Worm (Caenorhabditis elegans) whole organism, L3 larva: ENCODE results near the gene cyp-43A1.
A peak's percentile ranks its signal among the peaks of the same experiment; 100 is the strongest.

Experiments used
- R02D3.7 ChIP-seq: fragments of 150-350 bp; optimal IDR thresholded peaks from 2 replicates; lab custom pipeline; 2014; ENCODE audit warnings: missing biosample characterization, missing genetic modification characterization
- aly-2 ChIP-seq: fragments of 150-350 bp; optimal IDR thresholded peaks from 2 replicates; lab custom pipeline; 2014; ENCODE audit warnings: missing biosample characterization, missing genetic modification characterization
- ceh-82 ChIP-seq: fragments of 150-350 bp; optimal IDR thresholded peaks from 2 replicates; lab custom pipeline; 2014; ENCODE audit warnings: missing biosample characterization, missing genetic modification characterization
- ceh-9 ChIP-seq: sonication (generic microtip); optimal IDR thresholded peaks from 2 replicates; lab custom pipeline; 2018; ENCODE audit warnings: missing biosample characterization, missing genetic modification characterization
- daf-12 ChIP-seq: fragments of 150-350 bp; optimal IDR thresholded peaks from 2 replicates; lab custom pipeline; 2014; ENCODE audit warnings: missing biosample characterization, missing genetic modification reagents, missing genetic modification characterization
- egl-27 ChIP-seq: sonication (generic microtip); optimal IDR thresholded peaks from 4 replicates; lab custom pipeline; 2017; ENCODE audit warnings: missing biosample characterization, missing genetic modification reagents, missing genetic modification characterization
- egl-5 ChIP-seq: fragments of 150-350 bp; optimal IDR thresholded peaks from 2 replicates; lab custom pipeline; 2017; ENCODE audit warnings: missing biosample characterization, missing genetic modification reagents, missing genetic modification characterization, inconsistent platforms
- elt-1 ChIP-seq: fragments of 150-350 bp; optimal IDR thresholded peaks from 2 replicates; lab custom pipeline; 2014; ENCODE audit warnings: missing biosample characterization, missing genetic modification characterization
- elt-2 ChIP-seq: sonication (generic microtip); optimal IDR thresholded peaks from 2 replicates; lab custom pipeline; 2016; ENCODE audit warnings: missing genetic modification reagents, mild to moderate bottlenecking, missing genetic modification characterization, missing compliant biosample characterization
- eor-1 ChIP-seq, 2 experiments: fragments of 150-350 bp; optimal IDR thresholded peaks; 2 replicates each; lab custom pipeline; 2014 to 2018; ENCODE audit warnings: missing biosample characterization in 2 of 2, missing genetic modification characterization in 2 of 2
- fkh-10 ChIP-seq: sonication (generic microtip); optimal IDR thresholded peaks from 2 replicates; lab custom pipeline; 2017; ENCODE audit warnings: missing biosample characterization, missing genetic modification reagents, missing genetic modification characterization
- hmg-11 ChIP-seq: sonication (generic microtip); optimal IDR thresholded peaks from 2 replicates; lab custom pipeline; 2016; ENCODE audit warnings: missing genetic modification characterization, missing compliant biosample characterization
- jun-1 ChIP-seq: fragments of 150-350 bp; optimal IDR thresholded peaks from 2 replicates; lab custom pipeline; 2014; ENCODE audit warnings: missing biosample characterization, missing genetic modification reagents, missing genetic modification characterization
- lin-15B ChIP-seq: fragments of 150-350 bp; optimal IDR thresholded peaks from 2 replicates; lab custom pipeline; 2014; ENCODE audit warnings: missing biosample characterization, missing genetic modification characterization
- lin-39 ChIP-seq: fragments of 150-350 bp; optimal IDR thresholded peaks from 2 replicates; lab custom pipeline; 2018; ENCODE audit warnings: missing biosample characterization, missing genetic modification reagents, missing genetic modification characterization
- lsy-12 ChIP-seq: sonication (generic microtip); optimal IDR thresholded peaks from 2 replicates; lab custom pipeline; 2016; ENCODE audit warnings: mild to moderate bottlenecking, missing genetic modification characterization, missing compliant biosample characterization
- mdl-1 ChIP-seq: fragments of 150-350 bp; optimal IDR thresholded peaks from 2 replicates; lab custom pipeline; 2014; ENCODE audit warnings: missing biosample characterization, missing genetic modification characterization
- nfya-1 ChIP-seq: sonication (generic microtip); optimal IDR thresholded peaks from 2 replicates; lab custom pipeline; 2017; ENCODE audit warnings: missing genetic modification characterization, mild to moderate bottlenecking, missing compliant biosample characterization, antibody characterized with exemption, moderate library complexity; ENCODE audit not compliant: insufficient read depth
- nhr-11 ChIP-seq: fragments of 150-350 bp; optimal IDR thresholded peaks from 2 replicates; lab custom pipeline; 2014; ENCODE audit warnings: missing biosample characterization, missing genetic modification characterization
- nhr-23 ChIP-seq: fragments of 150-350 bp; optimal IDR thresholded peaks from 2 replicates; lab custom pipeline; 2014; ENCODE audit warnings: missing biosample characterization, missing genetic modification reagents, missing genetic modification characterization
- nhr-237 ChIP-seq: fragments of 150-350 bp; optimal IDR thresholded peaks from 2 replicates; lab custom pipeline; 2014; ENCODE audit warnings: missing biosample characterization, missing genetic modification characterization
- nhr-25 ChIP-seq: sonication (generic microtip); optimal IDR thresholded peaks from 2 replicates; lab custom pipeline; 2017; ENCODE audit warnings: missing biosample characterization, missing genetic modification characterization
- nhr-28 ChIP-seq: fragments of 150-350 bp; optimal IDR thresholded peaks from 2 replicates; lab custom pipeline; 2014; ENCODE audit warnings: missing biosample characterization, missing genetic modification characterization
- nhr-43 ChIP-seq: sonication (generic microtip); optimal IDR thresholded peaks from 2 replicates; lab custom pipeline; 2016; ENCODE audit warnings: mild to moderate bottlenecking, missing genetic modification characterization, missing compliant biosample characterization; ENCODE audit not compliant: poor library complexity, severe bottlenecking
- nhr-67 ChIP-seq: fragments of 150-350 bp; optimal IDR thresholded peaks from 2 replicates; lab custom pipeline; 2014; ENCODE audit warnings: missing biosample characterization, missing genetic modification characterization
- nhr-77 ChIP-seq: fragments of 150-350 bp; optimal IDR thresholded peaks from 2 replicates; lab custom pipeline; 2014; ENCODE audit warnings: missing biosample characterization, missing genetic modification characterization
- pha-4 ChIP-seq: fragments of 150-350 bp; optimal IDR thresholded peaks from 2 replicates; lab custom pipeline; 2014; ENCODE audit warnings: missing biosample characterization, missing genetic modification reagents, missing genetic modification characterization
- pqm-1 ChIP-seq: fragments of 150-350 bp; optimal IDR thresholded peaks from 2 replicates; lab custom pipeline; 2017; ENCODE audit warnings: missing biosample characterization, missing genetic modification characterization, inconsistent platforms
- sea-2 ChIP-seq: fragments of 150-350 bp; sonication (generic microtip); optimal IDR thresholded peaks from 4 replicates; lab custom pipeline; 2014; ENCODE audit warnings: missing biosample characterization, missing genetic modification reagents, missing genetic modification characterization
- snpc-4 ChIP-seq: fragments of 150-350 bp; optimal IDR thresholded peaks from 2 replicates; lab custom pipeline; 2014; ENCODE audit warnings: missing biosample characterization, missing genetic modification characterization
- tbx-2 ChIP-seq: sonication (generic microtip); optimal IDR thresholded peaks from 2 replicates; lab custom pipeline; 2016; ENCODE audit warnings: mild to moderate bottlenecking, missing genetic modification characterization, missing compliant biosample characterization
- ztf-11 ChIP-seq: fragments of 150-350 bp; optimal IDR thresholded peaks from 2 replicates; lab custom pipeline; 2014; ENCODE audit warnings: missing biosample characterization, missing genetic modification characterization
- ztf-4 ChIP-seq: fragments of 150-350 bp; optimal IDR thresholded peaks from 2 replicates; lab custom pipeline; 2014; ENCODE audit warnings: missing biosample characterization, missing genetic modification characterization

The cyp-43A1 gene

ce11 chrX:5743209-5743608 lies 28.9 kb downstream of the cyp-43A1 start, which contains the start of gene gnrr-4:
Gene gnrr-4, minus strand, starts transcription at chrX:5743309.
- TF ChIP-seq nhr-11 (tag; lab: Kevin White, UChicago) (peak; percentile 26), lin-15B (no peak)

ce11 chrX:5746665-5747064 lies 32.3 kb downstream of the cyp-43A1 start:
- TF ChIP-seq nhr-28 (tag; lab: Kevin White, UChicago) (no peak), nhr-67 (tag; lab: Kevin White, UChicago) (no peak), lin-39 (tag; lab: Kevin White, UChicago) (peak; percentile 10)
- TF ChIP-seq, all 47 proteins: peak for 1

ce11 chrX:5753141-5753540 lies 38.8 kb downstream of the cyp-43A1 start:
- TF ChIP-seq ceh-82 (tag; lab: Kevin White, UChicago) (no peak), lsy-12 (tag; lab: Kevin White, UChicago) (no peak), nhr-28 (tag; lab: Kevin White, UChicago) (no peak), nfya-1 (no peak), nhr-11 (tag; lab: Kevin White, UChicago) (no peak)
- TF ChIP-seq, all 47 proteins: peak for 0

ce11 chrX:5763292-5763691 lies 49.0 kb downstream of the cyp-43A1 start, which contains the start of gene tag-294:
Gene tag-294, minus strand, starts transcription at chrX:5763392.
- TF ChIP-seq elt-1 (tag; lab: Kevin White, UChicago) (no peak), nhr-25 (tag; lab: Kevin White, UChicago) (no peak), tbx-2 (tag; lab: Kevin White, UChicago) (no peak), ztf-4 (no peak), jun-1 (tag; lab: Kevin White, UChicago) (no peak), fkh-10 (GFP tag; lab: Kevin White, UChicago) (no peak), elt-2 (no peak), nhr-237 (tag; lab: Kevin White, UChicago) (no peak), aly-2 (tag; lab: Kevin White, UChicago) (no peak), lin-15B (no peak), R02D3.7 (no peak), nhr-11 (tag; lab: Kevin White, UChicago) (no peak), pqm-1 (tag; lab: Kevin White, UChicago) (no peak), nhr-28 (tag; lab: Kevin White, UChicago) (no peak), daf-12 (tag; lab: Kevin White, UChicago) (no peak), sea-2 (GFP tag; lab: Kevin White, UChicago) (no peak), pha-4 (no peak)

ce11 chrX:5763904-5764303 lies 49.6 kb downstream of the cyp-43A1 start:
- TF ChIP-seq nhr-11 (tag; lab: Kevin White, UChicago) = peak; percentile 51
- TF ChIP-seq lin-39 (tag; lab: Kevin White, UChicago) = peak; percentile 94
- TF ChIP-seq nhr-25 (tag; lab: Kevin White, UChicago) = peak; percentile 26
- no peak for TF ChIP-seq nhr-77 (tag; lab: Kevin White, UChicago)
- TF ChIP-seq elt-2 = peak; percentile 31
- no peak for TF ChIP-seq ceh-9 (tag; lab: Kevin White, UChicago)
- TF ChIP-seq jun-1 (tag; lab: Kevin White, UChicago) = peak; percentile 4
- peak; percentile 79 for TF ChIP-seq nhr-23 (tag; lab: Kevin White, UChicago)
- no peak for TF ChIP-seq tbx-2 (tag; lab: Kevin White, UChicago)
- TF ChIP-seq pha-4 = peak; percentile 97
- no peak for TF ChIP-seq nhr-67 (tag; lab: Kevin White, UChicago)
- TF ChIP-seq pqm-1 (tag; lab: Kevin White, UChicago) = peak; percentile 23
- TF ChIP-seq nfya-1 = peak; percentile 63
- TF ChIP-seq hmg-11 = peak; percentile 69
- TF ChIP-seq egl-5 = peak; percentile 84
- no peak for TF ChIP-seq egl-27 (tag; lab: Kevin White, UChicago)
- TF ChIP-seq elt-1 (tag; lab: Kevin White, UChicago) = peak; percentile 41
- no peak for TF ChIP-seq ztf-11 (tag; lab: Kevin White, UChicago)
- peak; percentile 11 for TF ChIP-seq lsy-12 (tag; lab: Kevin White, UChicago)
- no peak for TF ChIP-seq nhr-43 (tag; lab: Kevin White, UChicago)
- TF ChIP-seq eor-1 (tag; optimal IDR thresholded peaks at IDR 0.05; lab: Kevin White, UChicago) = no peak
- TF ChIP-seq lin-15B = peak; percentile 60

- no peak for TF ChIP-seq snpc-4 (tag; lab: Kevin White, UChicago)
- no peak for TF ChIP-seq mdl-1 (tag; lab: Kevin White, UChicago)
- TF ChIP-seq egl-27 (tag; lab: Kevin White, UChicago) = no peak
- no peak for TF ChIP-seq ceh-9 (tag; lab: Kevin White, UChicago)
- TF ChIP-seq egl-5 = peak; percentile 10
- TF ChIP-seq tbx-2 (tag; lab: Kevin White, UChicago) = no peak
- TF ChIP-seq nhr-25 (tag; lab: Kevin White, UChicago) = peak; percentile 2
- TF ChIP-seq nhr-23 (tag; lab: Kevin White, UChicago) = peak; percentile 57
- TF ChIP-seq nfya-1 = peak; percentile 36
- TF ChIP-seq nhr-11 (tag; lab: Kevin White, UChicago) = no peak
- peak; percentile 2 for TF ChIP-seq pha-4
- no peak for TF ChIP-seq nhr-43 (tag; lab: Kevin White, UChicago)
- peak; percentile 84 for TF ChIP-seq hmg-11
Measured at ce11 chrX:5764739-5765138, 50.4 kb downstream of the cyp-43A1 start.
